Fruit fly (Drosophila melanogaster) whole organism, adult: Measurements from ENCODE around the gene Wdr24.

ENCODE experiments used
- CG11617 ChIP-seq: fragments of 200-800 bp; sonication (Bioruptor generic); optimal IDR thresholded peaks from 2 replicates; lab custom pipeline; 2017; ENCODE audit warnings: mild to moderate bottlenecking, missing biosample characterization, missing genetic modification reagents, missing genetic modification characterization
- CG12768 ChIP-seq: fragments of 200-800 bp; sonication (Bioruptor generic); optimal IDR thresholded peaks from 2 replicates; lab custom pipeline; 2017; ENCODE audit warnings: missing biosample characterization, missing genetic modification characterization, mild to moderate bottlenecking, moderate library complexity, missing genetic modification reagents
- CG14711 ChIP-seq: fragments of 200-800 bp; sonication (Bioruptor generic); optimal IDR thresholded peaks from 2 replicates; lab custom pipeline; 2018; ENCODE audit warnings: missing biosample characterization, mild to moderate bottlenecking, missing genetic modification characterization, moderate library complexity
- CG1620 ChIP-seq: fragments of 200-800 bp; sonication (Bioruptor generic); optimal IDR thresholded peaks from 2 replicates; lab custom pipeline; 2016; ENCODE audit warnings: missing biosample characterization, missing genetic modification characterization
- CG33017 ChIP-seq: fragments of 200-800 bp; sonication (Bioruptor generic); optimal IDR thresholded peaks from 2 replicates; lab custom pipeline; 2018; ENCODE audit warnings: missing biosample characterization, mild to moderate bottlenecking, missing genetic modification characterization, moderate library complexity
- CG5204 ChIP-seq: fragments of 200-800 bp; sonication (Bioruptor generic); optimal IDR thresholded peaks from 2 replicates; lab custom pipeline; 2016; ENCODE audit warnings: missing biosample characterization, missing genetic modification characterization
- CG7045 ChIP-seq: fragments of 200-800 bp; sonication (Bioruptor generic); optimal IDR thresholded peaks from 2 replicates; lab custom pipeline; 2017; ENCODE audit warnings: missing biosample characterization, mild to moderate bottlenecking, missing genetic modification characterization
- CG7101 ChIP-seq: fragments of 200-800 bp; sonication (Bioruptor generic); optimal IDR thresholded peaks from 2 replicates; lab custom pipeline; 2018; ENCODE audit warnings: missing biosample characterization, mild to moderate bottlenecking, missing genetic modification characterization, moderate library complexity
- Clk ChIP-seq: fragments of 200-800 bp; sonication (Bioruptor generic); optimal IDR thresholded peaks from 2 replicates; lab custom pipeline; 2017; ENCODE audit warnings: missing biosample characterization, missing genetic modification characterization
- Crg-1 ChIP-seq: fragments of 200-800 bp; sonication (Bioruptor generic); optimal IDR thresholded peaks from 2 replicates; lab custom pipeline; 2016; ENCODE audit warnings: missing biosample characterization, missing genetic modification characterization
- Hr96 ChIP-seq: fragments of 200-800 bp; sonication (Bioruptor generic); optimal IDR thresholded peaks from 2 replicates; lab custom pipeline; 2016; ENCODE audit warnings: missing biosample characterization, missing genetic modification characterization
- Mnt ChIP-seq: fragments of 200-800 bp; sonication (Bioruptor generic); optimal IDR thresholded peaks from 2 replicates; lab custom pipeline; 2016; ENCODE audit warnings: missing biosample characterization, mild to moderate bottlenecking, missing genetic modification characterization
- bab1 ChIP-seq: fragments of 200-800 bp; sonication (Bioruptor generic); optimal IDR thresholded peaks from 3 replicates; lab custom pipeline; 2019; ENCODE audit warnings: missing biosample characterization, mild to moderate bottlenecking, missing genetic modification characterization, moderate library complexity
- cic ChIP-seq: fragments of 200-800 bp; sonication (Bioruptor generic); optimal IDR thresholded peaks from 2 replicates; lab custom pipeline; 2017; ENCODE audit warnings: missing biosample characterization, mild to moderate bottlenecking, missing genetic modification characterization, moderate library complexity
- cnc ChIP-seq, 2 experiments: fragments of >200 bp; optimal IDR thresholded peaks; 2 replicates each; lab custom pipeline; 2017
- kay ChIP-seq: fragments of 200-800 bp; sonication (Bioruptor generic); peaks from one replicate; lab custom pipeline; 2016; ENCODE audit warnings: missing biosample characterization, missing genetic modification characterization, borderline replicate concordance
- ovo ChIP-seq: fragments of 200-800 bp; sonication (Bioruptor generic); optimal IDR thresholded peaks from 2 replicates; lab custom pipeline; 2016; ENCODE audit warnings: missing biosample characterization, missing genetic modification characterization
- pad ChIP-seq: fragments of 200-800 bp; sonication (Bioruptor generic); optimal IDR thresholded peaks from 3 replicates; lab custom pipeline; 2017; ENCODE audit warnings: missing biosample characterization, missing genetic modification characterization, mild to moderate bottlenecking, moderate library complexity, missing genetic modification reagents
- tj ChIP-seq: fragments of 200-800 bp; sonication (Bioruptor generic); optimal IDR thresholded peaks from 3 replicates; lab custom pipeline; 2017; ENCODE audit warnings: missing biosample characterization, mild to moderate bottlenecking, missing genetic modification characterization, moderate library complexity
- toe ChIP-seq: fragments of 200-800 bp; sonication (Bioruptor generic); optimal IDR thresholded peaks from 2 replicates; lab custom pipeline; 2016; ENCODE audit warnings: missing biosample characterization, missing genetic modification characterization

Wdr24 gene

DNA sequence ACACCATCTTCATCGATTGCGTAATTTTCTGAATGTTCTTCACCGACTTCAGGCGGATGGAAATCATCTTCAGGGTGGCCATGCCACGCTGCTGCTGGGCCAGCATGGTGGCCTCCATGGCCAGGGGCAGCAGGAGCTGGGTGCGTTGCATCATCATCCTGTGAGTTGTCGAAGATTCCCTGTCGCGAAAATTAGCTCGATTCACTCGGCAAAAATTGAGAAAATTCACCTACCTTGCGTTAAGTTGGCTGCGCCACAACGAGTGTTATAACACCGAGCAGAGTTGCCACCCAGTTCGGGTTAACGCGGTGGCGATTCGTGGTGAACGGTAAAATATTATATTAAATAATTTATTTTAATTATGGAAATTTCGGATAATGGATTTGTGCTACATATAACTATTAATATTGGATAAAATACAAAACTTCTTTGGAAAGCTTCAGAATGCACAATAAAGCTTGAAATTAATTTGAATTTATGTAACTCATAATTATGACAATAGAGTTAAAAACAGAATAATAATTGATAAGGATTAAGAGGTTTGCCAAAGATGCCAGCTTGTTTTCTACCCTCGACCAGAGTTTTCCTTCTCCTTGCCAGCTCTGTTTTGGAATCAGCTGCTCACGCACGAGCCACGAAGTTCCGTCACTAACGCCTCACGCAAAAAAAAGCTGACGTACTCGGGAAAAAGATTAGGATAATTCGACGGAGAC is 3.9 kb upstream of the Wdr24 start, which contains the start of the genes ATPsyngamma and yata:
Gene ATPsyngamma, minus strand, starts transcription at position 573 of the 713 bp plus-strand sequence.
Gene yata, plus strand, starts transcription at position 629 of the 713 bp plus-strand sequence.
- peak; percentile 91 for TF ChIP-seq tj (GFP tag; lab: Kevin White, UChicago)
- TF ChIP-seq ovo (GFP tag; lab: Kevin White, UChicago), result peak; percentile 57
- TF ChIP-seq CG7045 (GFP tag; lab: Kevin White, UChicago), result peak; percentile 28
- TF ChIP-seq kay (GFP tag; lab: Kevin White, UChicago), result no peak
- TF ChIP-seq Hr96, result no peak
- peak; percentile 52 for TF ChIP-seq Mnt (GFP tag; lab: Kevin White, UChicago)
- peak; percentile 22 for TF ChIP-seq bab1 (GFP tag; lab: Kevin White, UChicago)
- peak; percentile 35 for TF ChIP-seq pad (GFP tag; lab: Kevin White, UChicago)
- peak; percentile 82 for TF ChIP-seq CG14711 (tag; lab: Kevin White, UChicago)
- TF ChIP-seq CG11617 (GFP tag; lab: Kevin White, UChicago), result peak; percentile 55
- TF ChIP-seq CG7101 (tag; lab: Kevin White, UChicago), result peak; percentile 64

DNA sequence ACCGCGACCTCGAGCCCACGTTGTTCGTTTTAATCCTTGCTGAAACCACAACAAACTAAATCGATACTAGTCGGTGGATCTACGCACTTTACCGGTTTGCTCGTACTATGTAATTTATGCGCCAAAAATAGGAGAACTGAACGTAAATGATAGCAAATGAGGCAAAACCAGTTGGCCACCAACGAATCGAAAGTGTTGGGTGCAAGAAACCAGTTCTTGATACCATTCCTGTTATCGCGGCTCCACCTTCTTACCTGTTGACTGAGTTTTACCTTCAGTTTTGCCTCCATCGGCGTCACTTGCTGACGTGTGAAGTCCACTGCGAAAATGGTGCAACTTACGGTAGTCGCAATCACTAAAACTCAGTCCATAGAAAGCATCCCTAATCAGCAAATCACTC is 4.8 kb downstream of the Wdr24 start:
- TF ChIP-seq CG11617 (GFP tag; lab: Kevin White, UChicago) (no peak), CG33017 (tag; lab: Kevin White, UChicago) (no peak), pad (GFP tag; lab: Kevin White, UChicago) (no peak), tj (GFP tag; lab: Kevin White, UChicago) (no peak), CG1620 (GFP tag; lab: Kevin White, UChicago) (no peak)

DNA sequence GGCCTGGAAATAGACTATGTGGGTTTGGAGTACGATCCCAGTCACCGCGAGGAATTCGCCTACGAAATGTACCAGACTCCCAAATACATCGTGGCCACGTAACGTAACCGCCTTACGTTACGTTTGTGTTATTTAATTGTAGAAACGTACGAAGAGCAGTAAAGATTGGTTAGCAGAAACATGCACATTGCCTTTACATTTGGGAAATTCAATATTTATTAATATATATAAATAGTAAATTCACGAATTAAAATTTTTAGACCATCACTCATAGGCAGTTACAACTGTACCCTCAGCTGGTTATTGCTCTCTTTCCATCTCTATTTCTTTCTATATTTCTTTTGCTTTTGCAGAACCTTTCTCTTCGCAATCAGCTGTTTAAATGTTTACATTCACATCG is 7.0 kb downstream of the Wdr24 start, which contains the start of gene Gnpnat:
Gene Gnpnat, plus strand, starts transcription at position 385 of the 400 bp plus-strand sequence.
- TF ChIP-seq kay (GFP tag; lab: Kevin White, UChicago) (no peak), cic (GFP tag; lab: Kevin White, UChicago) (no peak), bab1 (GFP tag; lab: Kevin White, UChicago) (peak; percentile 37), Clk (GFP tag; lab: Kevin White, UChicago) (no peak), cnc (optimal IDR thresholded peaks at IDR 0.05; lab: Kevin White, UChicago) (no peak), tj (GFP tag; lab: Kevin White, UChicago) (no peak), pad (GFP tag; lab: Kevin White, UChicago) (peak; percentile 15), CG11617 (GFP tag; lab: Kevin White, UChicago) (peak; percentile 61), CG1620 (GFP tag; lab: Kevin White, UChicago) (no peak), Crg-1 (GFP tag; lab: Kevin White, UChicago) (no peak), Mnt (GFP tag; lab: Kevin White, UChicago) (peak; percentile 33), ovo (GFP tag; lab: Kevin White, UChicago) (no peak), CG7101 (tag; lab: Kevin White, UChicago) (peak; percentile 71), CG5204 (GFP tag; lab: Kevin White, UChicago) (no peak), CG33017 (tag; lab: Kevin White, UChicago) (peak; percentile 73), toe (GFP tag; lab: Kevin White, UChicago) (no peak), CG7045 (GFP tag; lab: Kevin White, UChicago) (peak; percentile 54), Hr96 (no peak), CG14711 (tag; lab: Kevin White, UChicago) (peak; percentile 54), CG12768 (peak; percentile 59)

DNA sequence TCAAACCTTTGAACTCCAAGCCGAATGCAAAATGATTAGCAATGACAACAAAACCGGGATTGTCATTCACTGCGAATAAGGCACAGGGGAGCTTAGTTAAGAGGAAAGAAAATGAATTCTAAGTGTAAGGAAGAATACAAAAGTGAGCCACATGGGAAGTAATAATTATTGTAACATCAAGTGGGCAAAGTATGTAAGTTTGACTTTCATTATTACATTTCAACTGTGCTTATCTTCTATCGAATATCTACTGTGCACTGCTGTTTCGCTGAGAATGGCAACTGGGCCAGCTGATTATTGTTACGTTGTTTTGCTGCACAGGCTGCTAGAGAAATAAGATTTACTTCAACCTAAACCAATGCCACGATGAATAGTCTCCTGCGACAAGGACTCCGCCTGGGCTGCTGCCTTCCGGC is 8.2 kb downstream of the Wdr24 start, which contains the start of the genes CG7601 and CIA30:
Gene CG7601, minus strand, starts transcription at position 68 of the 416 bp plus-strand sequence.
Gene CIA30, plus strand, starts transcription at position 288 of the 416 bp plus-strand sequence.
- peak; percentile 99 for TF ChIP-seq CG7101 (tag; lab: Kevin White, UChicago)
- TF ChIP-seq cnc (optimal IDR thresholded peaks at IDR 0.05; lab: Kevin White, UChicago), result no peak
- peak; percentile 83 for TF ChIP-seq tj (GFP tag; lab: Kevin White, UChicago)
- peak; percentile 92 for TF ChIP-seq cic (GFP tag; lab: Kevin White, UChicago)
- TF ChIP-seq CG5204 (GFP tag; lab: Kevin White, UChicago), result peak; percentile 98
- peak; percentile 96 for TF ChIP-seq Mnt (GFP tag; lab: Kevin White, UChicago)
- peak; percentile 98 for TF ChIP-seq CG33017 (tag; lab: Kevin White, UChicago)
- TF ChIP-seq kay (GFP tag; lab: Kevin White, UChicago), result no peak
- peak; percentile 92 for TF ChIP-seq pad (GFP tag; lab: Kevin White, UChicago)
- TF ChIP-seq Clk (GFP tag; lab: Kevin White, UChicago), result peak; percentile 97
- TF ChIP-seq CG7045 (GFP tag; lab: Kevin White, UChicago), result peak; percentile 99
- peak; percentile 100 for TF ChIP-seq toe (GFP tag; lab: Kevin White, UChicago)
- peak; percentile 100 for TF ChIP-seq Hr96
- peak; percentile 90 for TF ChIP-seq ovo (GFP tag; lab: Kevin White, UChicago)
- peak; percentile 99 for TF ChIP-seq CG1620 (GFP tag; lab: Kevin White, UChicago)
- peak; percentile 99 for TF ChIP-seq CG12768
- peak; percentile 96 for TF ChIP-seq CG11617 (GFP tag; lab: Kevin White, UChicago)
- TF ChIP-seq Crg-1 (GFP tag; lab: Kevin White, UChicago), result peak; percentile 98
- peak; percentile 98 for TF ChIP-seq bab1 (GFP tag; lab: Kevin White, UChicago)
- peak; percentile 95 for TF ChIP-seq CG14711 (tag; lab: Kevin White, UChicago)

DNA sequence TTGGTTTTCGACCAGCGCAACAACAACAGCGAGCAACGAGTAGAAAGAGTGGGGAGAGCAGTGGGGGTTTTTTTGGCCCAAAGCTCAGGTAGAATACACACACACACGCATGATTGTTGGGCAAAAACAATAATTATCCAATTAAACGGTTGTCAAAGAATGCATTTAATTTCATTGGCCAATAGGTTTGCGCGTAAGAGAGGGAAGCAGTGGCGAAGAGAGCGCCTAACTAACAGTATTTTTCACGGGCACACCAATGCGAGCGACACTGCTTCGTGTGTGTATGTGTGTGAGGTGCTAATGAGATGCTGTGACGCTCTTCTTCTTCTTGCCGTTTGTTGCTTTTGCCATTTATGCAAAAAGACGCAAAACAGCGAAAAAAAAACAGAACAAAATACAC is 18.6 kb downstream of the Wdr24 start:
- no peak for TF ChIP-seq ovo (GFP tag; lab: Kevin White, UChicago)
- no peak for TF ChIP-seq cic (GFP tag; lab: Kevin White, UChicago)
- no peak for TF ChIP-seq CG11617 (GFP tag; lab: Kevin White, UChicago)
- TF ChIP-seq Hr96, result no peak
- no peak for TF ChIP-seq CG7045 (GFP tag; lab: Kevin White, UChicago)
- no peak for TF ChIP-seq Crg-1 (GFP tag; lab: Kevin White, UChicago)
- no peak for TF ChIP-seq tj (GFP tag; lab: Kevin White, UChicago)
- no peak for TF ChIP-seq cnc (optimal IDR thresholded peaks at IDR 0.05; lab: Kevin White, UChicago)
- TF ChIP-seq CG14711 (tag; lab: Kevin White, UChicago), result no peak
- TF ChIP-seq Mnt (GFP tag; lab: Kevin White, UChicago), result no peak
- no peak for TF ChIP-seq bab1 (GFP tag; lab: Kevin White, UChicago)
- no peak for TF ChIP-seq Clk (GFP tag; lab: Kevin White, UChicago)
- TF ChIP-seq CG33017 (tag; lab: Kevin White, UChicago), result no peak
- no peak for TF ChIP-seq CG1620 (GFP tag; lab: Kevin White, UChicago)
